Fruit fly (Drosophila melanogaster): ENCODE measurements around the gene Myt1.

Gene Myt1

dm6 chr3L:5823763-5824445, 44.5 kb upstream of the Myt1 start (continued):
- peak; percentile 80 for TF ChIP-seq CG3163 (GFP tag; optimal IDR thresholded peaks at IDR 0.05)
- TF ChIP-seq Mes4 (GFP tag; optimal IDR thresholded peaks at IDR 0.05), result peak; percentile 90
- peak; percentile 82 for TF ChIP-seq CG18599 (GFP tag; optimal IDR thresholded peaks at IDR 0.05)
- TF ChIP-seq pfk (GFP tag; optimal IDR thresholded peaks at IDR 0.05), result peak; percentile 42
- peak; percentile 69 for TF ChIP-seq eyg (GFP tag; optimal IDR thresholded peaks at IDR 0.05)
- peak; percentile 58 for TF ChIP-seq CG13775 (GFP tag; optimal IDR thresholded peaks at IDR 0.05)
- peak; percentile 63 for TF ChIP-seq crc (GFP tag; optimal IDR thresholded peaks at IDR 0.05)
- peak; percentile 90 for TF ChIP-seq btn (GFP tag; optimal IDR thresholded peaks at IDR 0.05)
- peak; percentile 75 for TF ChIP-seq pum (GFP tag; optimal IDR thresholded peaks at IDR 0.05)
- TF ChIP-seq D19B (GFP tag; optimal IDR thresholded peaks at IDR 0.05), result peak; percentile 36
- peak; percentile 71 for TF ChIP-seq slp2 (GFP tag; optimal IDR thresholded peaks at IDR 0.05)
- TF ChIP-seq cad (GFP tag; optimal IDR thresholded peaks at IDR 0.05), result no peak
- TF ChIP-seq luna (GFP tag; optimal IDR thresholded peaks at IDR 0.05), result no peak
- peak; percentile 93 for TF ChIP-seq CG11398 (GFP tag; optimal IDR thresholded peaks at IDR 0.05)
- peak; percentile 13 for TF ChIP-seq Hey (tag; optimal IDR thresholded peaks at IDR 0.05)
- TF ChIP-seq Neu2 (GFP tag; optimal IDR thresholded peaks at IDR 0.05; ENCODE audit: borderline replicate concordance), result peak; percentile 55
- TF ChIP-seq CG17385 (GFP tag; optimal IDR thresholded peaks at IDR 0.05), result peak; percentile 47
- TF ChIP-seq CG2120 (GFP tag; optimal IDR thresholded peaks at IDR 0.05), result peak; percentile 38
- peak; percentile 82 for TF ChIP-seq zfh1 (GFP tag; IDR thresholded peaks at IDR 0.05)
- no peak for TF ChIP-seq CG42726 (GFP tag; IDR thresholded peaks at IDR 0.05; ENCODE audit: partially characterized antibody)
- TF ChIP-seq zfh2 (GFP tag; optimal IDR thresholded peaks at IDR 0.05), result no peak
- peak; percentile 55 for TF ChIP-seq HmgD (GFP tag; optimal IDR thresholded peaks at IDR 0.05)
- TF ChIP-seq twi (tag; optimal IDR thresholded peaks at IDR 0.05), result peak; percentile 60
- peak; percentile 78 for TF ChIP-seq bcd (GFP tag; optimal IDR thresholded peaks at IDR 0.05)
- TF ChIP-seq bab2 (GFP tag; optimal IDR thresholded peaks at IDR 0.05), result peak; percentile 95
- peak; percentile 28; the same call in 1 of the 3 replicates for TF ChIP-seq Aef1 (GFP tag; IDR thresholded peaks at IDR 0.05)
- TF ChIP-seq nerfin-1 (tag; optimal IDR thresholded peaks at IDR 0.05), result peak; percentile 84
- TF ChIP-seq tx (GFP tag; optimal IDR thresholded peaks at IDR 0.05), result peak; percentile 56
- peak; percentile 51 to 81 for TF ChIP-seq Pdp1 (GFP tag; optimal IDR thresholded peaks at IDR 0.05)
- peak; percentile 55 for TF ChIP-seq CG10366 (GFP tag; IDR thresholded peaks at IDR 0.05)
- peak; percentile 80 for TF ChIP-seq CG18619 (GFP tag; optimal IDR thresholded peaks at IDR 0.05)
- peak; percentile 90 for TF ChIP-seq CG17186 (GFP tag; optimal IDR thresholded peaks at IDR 0.05)
- TF ChIP-seq CG9437 (GFP tag; optimal IDR thresholded peaks at IDR 0.05), result peak; percentile 90
- no peak for TF ChIP-seq CG11085 (GFP tag; IDR thresholded peaks at IDR 0.05)
- peak; percentile 57 for TF ChIP-seq CG4820 (GFP tag; optimal IDR thresholded peaks at IDR 0.05)
- 0 out of 3 replicates have a peak, but pooled peaks have one; percentile 4 for TF ChIP-seq CG3726 (GFP tag; IDR thresholded peaks at IDR 0.05)
- TF ChIP-seq ssp (GFP tag; IDR thresholded peaks at IDR 0.05), result 0 out of 2 replicates have a peak, but pooled peaks have one; percentile 19
- TF ChIP-seq z (GFP tag; IDR thresholded peaks at IDR 0.05), result 0 out of 3 replicates have a peak, but pooled peaks have one; percentile 51
- peak; percentile 81 for TF ChIP-seq Bdp1 (GFP tag; optimal IDR thresholded peaks at IDR 0.05)
- TF ChIP-seq Fer3 (tag; optimal IDR thresholded peaks at IDR 0.05), result peak; percentile 76
- no peak for TF ChIP-seq CG8765 (GFP tag; IDR thresholded peaks at IDR 0.05)
- no peak for TF ChIP-seq gro (GFP tag; optimal IDR thresholded peaks at IDR 0.05)
- peak; percentile 67 for TF ChIP-seq zen (tag; optimal IDR thresholded peaks at IDR 0.05)
- TF ChIP-seq kah (GFP tag; optimal IDR thresholded peaks at IDR 0.05), result peak; percentile 67
- no peak for TF ChIP-seq CG3995 (GFP tag; optimal IDR thresholded peaks at IDR 0.05)
- TF ChIP-seq mam (GFP tag; optimal IDR thresholded peaks at IDR 0.05), result peak; percentile 4
- peak; percentile 47 for TF ChIP-seq Ssrp (tag; optimal IDR thresholded peaks at IDR 0.05)
- peak; percentile 69 for TF ChIP-seq cato (GFP tag; optimal IDR thresholded peaks at IDR 0.05; ENCODE audit: borderline replicate concordance)
- peak; percentile 89 for TF ChIP-seq Blimp-1 (GFP tag; optimal IDR thresholded peaks at IDR 0.05)
- TF ChIP-seq zf30C (GFP tag; optimal IDR thresholded peaks at IDR 0.05), result peak; percentile 71

Measured in whole organism, embryonic.